Worm (Caenorhabditis elegans) whole organism, L4 larva: Measurements from ENCODE around the gene Y54G2A.13.

ENCODE experiments used
- F26F4.8 ChIP-seq: fragments of 200-800 bp; sonication (Bioruptor generic); conservative IDR thresholded peaks from 2 replicates; pipeline ENCODE4 v1.3.6; 2022; ENCODE audit warnings: missing genetic modification characterization, missing compliant biosample characterization
- F44E2.7 ChIP-seq: fragments of 200-800 bp; sonication (Bioruptor generic); IDR thresholded peaks from 2 replicates; pipeline ENCODE4 v2.1.2; 2022; ENCODE audit warnings: missing genetic modification characterization, missing compliant biosample characterization
- T26A8.4 ChIP-seq: fragments of 200-800 bp; sonication (Bioruptor generic); IDR thresholded peaks from 2 replicates; pipeline ENCODE4 v1.3.6; 2022; ENCODE audit warnings: missing genetic modification characterization, missing compliant biosample characterization
- Y5F2A.4 ChIP-seq: fragments of 200-800 bp; sonication (Bioruptor generic); optimal IDR thresholded peaks from 2 replicates; lab custom pipeline; 2018; ENCODE audit warnings: mild to moderate bottlenecking, missing genetic modification characterization, missing compliant biosample characterization
- Y75B8A.6 ChIP-seq: fragments of 200-800 bp; sonication (Bioruptor generic); IDR thresholded peaks from 2 replicates; pipeline ENCODE4 v1.3.6; 2022; ENCODE audit warnings: missing genetic modification reagents, missing genetic modification characterization, missing compliant biosample characterization
- aha-1 ChIP-seq: fragments of 150-350 bp; peaks from one replicate; lab custom pipeline; 2014; ENCODE audit warnings: missing biosample characterization, missing genetic modification characterization
- ama-1 ChIP-seq: fragments of 150-350 bp; optimal IDR thresholded peaks from 2 replicates; lab custom pipeline; 2014; ENCODE audit warnings: inconsistent platforms, mixed read lengths
- ceh-20 ChIP-seq: fragments of 200-800 bp; sonication (Bioruptor generic); IDR thresholded peaks from 2 replicates; pipeline ENCODE4 v1.3.6; 2022; ENCODE audit warnings: missing genetic modification reagents, missing genetic modification characterization, missing compliant biosample characterization
- ceh-44 ChIP-seq: fragments of 200-800 bp; sonication (Bioruptor generic); IDR thresholded peaks from 2 replicates; pipeline ENCODE4 v1.3.6; 2022; ENCODE audit warnings: missing genetic modification reagents, missing genetic modification characterization, missing compliant biosample characterization
- daf-16 ChIP-seq, 3 experiments: sonication (generic microtip); optimal IDR thresholded peaks; 2 replicates each; lab custom pipeline; 2016 to 2017; ENCODE audit warnings: missing genetic modification characterization in 3 of 3, missing genetic modification reagents in 3 of 3, mild to moderate bottlenecking in 2 of 3, missing compliant biosample characterization in 2 of 3, missing biosample characterization in 1 of 3, moderate library complexity in 1 of 3
- daf-19 ChIP-seq: fragments of 200-800 bp; sonication (Bioruptor generic); conservative IDR thresholded peaks from 2 replicates; pipeline ENCODE4 v1.3.6; 2022; ENCODE audit warnings: missing genetic modification characterization, missing compliant biosample characterization
- dmd-6 ChIP-seq: fragments of 200-800 bp; sonication (Bioruptor generic); IDR thresholded peaks from 2 replicates; pipeline ENCODE4 v1.3.6; 2022; ENCODE audit warnings: missing genetic modification reagents, missing genetic modification characterization, missing compliant biosample characterization
- dmd-8 ChIP-seq: fragments of 200-800 bp; sonication (Bioruptor generic); IDR thresholded peaks from 2 replicates; pipeline ENCODE4 v1.3.6; 2022; ENCODE audit warnings: missing genetic modification characterization, missing compliant biosample characterization
- dmd-9 ChIP-seq: fragments of 200-800 bp; sonication (Bioruptor generic); IDR thresholded peaks from 2 replicates; pipeline ENCODE4 v1.3.6; 2022; ENCODE audit warnings: missing genetic modification reagents, missing genetic modification characterization, missing compliant biosample characterization
- dpl-1 ChIP-seq: fragments of 150-350 bp; optimal IDR thresholded peaks from 2 replicates; lab custom pipeline; 2014; ENCODE audit warnings: missing biosample characterization, missing genetic modification reagents, missing genetic modification characterization
- duxl-1 ChIP-seq: sonication (generic microtip); optimal IDR thresholded peaks from 2 replicates; lab custom pipeline; 2016; ENCODE audit warnings: mild to moderate bottlenecking, missing genetic modification characterization, moderate library complexity, missing compliant biosample characterization; ENCODE audit not compliant: poor library complexity
- egl-27 ChIP-seq: sonication (generic microtip); optimal IDR thresholded peaks from 3 replicates; lab custom pipeline; 2017; ENCODE audit warnings: missing biosample characterization, missing genetic modification reagents, missing genetic modification characterization
- egl-43 ChIP-seq: fragments of 200-800 bp; sonication (Bioruptor generic); IDR thresholded peaks from 2 replicates; pipeline ENCODE4 v1.3.6; 2022; ENCODE audit warnings: missing genetic modification reagents, missing genetic modification characterization, missing compliant biosample characterization
- fos-1 ChIP-seq: fragments of 150-350 bp; optimal IDR thresholded peaks from 2 replicates; lab custom pipeline; 2014; ENCODE audit warnings: missing biosample characterization, missing genetic modification characterization
- gei-8 ChIP-seq: fragments of 200-800 bp; sonication (Bioruptor generic); optimal IDR thresholded peaks from 2 replicates; lab custom pipeline; 2018; ENCODE audit warnings: mild to moderate bottlenecking, missing genetic modification characterization, missing compliant biosample characterization
- hlh-30 ChIP-seq: sonication (generic microtip); optimal IDR thresholded peaks from 2 replicates; lab custom pipeline; 2017; ENCODE audit warnings: antibody characterized with exemption, mild to moderate bottlenecking, missing genetic modification characterization, missing compliant biosample characterization; ENCODE audit not compliant: insufficient read depth
- hmg-1.1 ChIP-seq: fragments of 200-800 bp; sonication (Bioruptor generic); IDR thresholded peaks from 2 replicates; pipeline ENCODE4 v1.3.6; 2022; ENCODE audit warnings: missing genetic modification reagents, missing genetic modification characterization, missing compliant biosample characterization
- lim-7 ChIP-seq: fragments of 200-800 bp; sonication (Bioruptor generic); IDR thresholded peaks from 2 replicates; pipeline ENCODE4 v1.3.6; 2022; ENCODE audit warnings: missing genetic modification characterization, missing compliant biosample characterization
- lin-13 ChIP-seq: fragments of 150-350 bp; optimal IDR thresholded peaks from 2 replicates; lab custom pipeline; 2014; ENCODE audit warnings: missing biosample characterization, missing genetic modification reagents, missing genetic modification characterization
- lin-15B ChIP-seq: fragments of 150-350 bp; sonication (generic microtip); optimal IDR thresholded peaks from 3 replicates; lab custom pipeline; 2014; ENCODE audit warnings: missing biosample characterization, missing genetic modification characterization
- lin-39 ChIP-seq: fragments of 150-350 bp; optimal IDR thresholded peaks from 2 replicates; lab custom pipeline; 2014; ENCODE audit warnings: missing biosample characterization, missing genetic modification reagents, missing genetic modification characterization
- lsy-2 ChIP-seq, 2 experiments: fragments of 150-350 bp in 1 of 2; sonication (generic microtip) in 1 of 2; optimal IDR thresholded peaks; 2 replicates each; lab custom pipeline; 2014 to 2017; ENCODE audit warnings: missing biosample characterization in 2 of 2, missing genetic modification characterization in 2 of 2
- madf-5 ChIP-seq, 2 experiments: fragments of 200-800 bp; sonication (Bioruptor generic); IDR thresholded peaks; 2 replicates each; pipeline ENCODE4 v1.3.6; 2022; ENCODE audit warnings: missing compliant biosample characterization in 2 of 2, missing genetic modification characterization in 2 of 2
- mdt-29 ChIP-seq: fragments of 200-800 bp; sonication (Bioruptor generic); IDR thresholded peaks from 2 replicates; pipeline ENCODE4 v1.3.6; 2022; ENCODE audit warnings: missing genetic modification reagents, missing genetic modification characterization, missing compliant biosample characterization
- mes-2 ChIP-seq: sonication (generic microtip); optimal IDR thresholded peaks from 2 replicates; lab custom pipeline; 2016; ENCODE audit warnings: missing genotype, mild to moderate bottlenecking, missing genetic modification characterization, missing compliant biosample characterization; ENCODE audit not compliant: poor library complexity, severe bottlenecking
- mxl-2 ChIP-seq: fragments of 200-800 bp; sonication (Bioruptor generic); conservative IDR thresholded peaks from 2 replicates; pipeline ENCODE4 v1.3.6; 2022; ENCODE audit warnings: missing genetic modification reagents, missing genetic modification characterization, missing compliant biosample characterization
- mxl-3 ChIP-seq: fragments of 200-800 bp; sonication (Bioruptor generic); optimal IDR thresholded peaks from 2 replicates; lab custom pipeline; 2018; ENCODE audit warnings: mild to moderate bottlenecking, missing genetic modification characterization, missing compliant biosample characterization
- nhr-10 ChIP-seq: fragments of 150-350 bp; optimal IDR thresholded peaks from 2 replicates; lab custom pipeline; 2014; ENCODE audit warnings: missing biosample characterization, missing genetic modification characterization
- nhr-111 ChIP-seq: fragments of 200-800 bp; sonication (Bioruptor generic); optimal IDR thresholded peaks from 2 replicates; lab custom pipeline; 2018; ENCODE audit warnings: mild to moderate bottlenecking, missing genetic modification characterization, missing compliant biosample characterization
- nhr-28 ChIP-seq: fragments of 150-350 bp; optimal IDR thresholded peaks from 2 replicates; lab custom pipeline; 2014; ENCODE audit warnings: missing biosample characterization, missing genetic modification characterization
- nhr-41 ChIP-seq: fragments of 200-800 bp; sonication (Bioruptor generic); IDR thresholded peaks from 2 replicates; pipeline ENCODE4 v1.3.6; 2022; ENCODE audit warnings: missing genetic modification reagents, missing genetic modification characterization, missing compliant biosample characterization
- nhr-76 ChIP-seq: fragments of 150-350 bp; optimal IDR thresholded peaks from 2 replicates; lab custom pipeline; 2014; ENCODE audit warnings: missing biosample characterization, missing genetic modification characterization
- pha-4 ChIP-seq, 2 experiments: fragments of 150-350 bp in 1 of 2; fragments of 200-800 bp in 1 of 2; sonication (Bioruptor generic) in 1 of 2; IDR thresholded peaks in 1 of 2; optimal IDR thresholded peaks in 1 of 2; 2 replicates each; pipeline versions ENCODE4 v1.3.6 to Lab custom; 2014 to 2022; ENCODE audit warnings: missing genetic modification characterization in 2 of 2, missing genetic modification reagents in 2 of 2, missing biosample characterization in 1 of 2, missing compliant biosample characterization in 1 of 2
- spr-3 ChIP-seq: fragments of 200-800 bp; sonication (Bioruptor generic); optimal IDR thresholded peaks from 2 replicates; lab custom pipeline; 2018; ENCODE audit warnings: mild to moderate bottlenecking, missing genetic modification characterization, missing compliant biosample characterization
- tra-1 ChIP-seq: fragments of 200-800 bp; sonication (Bioruptor generic); IDR thresholded peaks from 2 replicates; pipeline ENCODE4 v1.3.6; 2022; ENCODE audit warnings: missing genetic modification reagents, missing genetic modification characterization, missing compliant biosample characterization
- unc-130 ChIP-seq: sonication (generic microtip); optimal IDR thresholded peaks from 2 replicates; lab custom pipeline; 2016; ENCODE audit warnings: missing genetic modification reagents, missing genetic modification characterization, missing compliant biosample characterization
- vab-7 ChIP-seq: fragments of 200-800 bp; sonication (Bioruptor generic); IDR thresholded peaks from 2 replicates; pipeline ENCODE4 v1.3.6; 2022; ENCODE audit warnings: missing genetic modification reagents, missing genetic modification characterization, missing compliant biosample characterization
- zfp-2 ChIP-seq: sonication (generic microtip); optimal IDR thresholded peaks from 2 replicates; lab custom pipeline; 2016; ENCODE audit warnings: mild to moderate bottlenecking, missing genetic modification characterization, missing compliant biosample characterization
- zfp-3 ChIP-seq: fragments of 200-800 bp; sonication (Bioruptor generic); conservative IDR thresholded peaks from 2 replicates; pipeline ENCODE4 v1.3.6; 2022; ENCODE audit warnings: missing genetic modification reagents, missing genetic modification characterization, missing compliant biosample characterization
- zip-11 ChIP-seq: fragments of 200-800 bp; sonication (Bioruptor generic); IDR thresholded peaks from 2 replicates; pipeline ENCODE4 v1.3.6; 2022; ENCODE audit warnings: missing genetic modification characterization, missing compliant biosample characterization
- ztf-7 ChIP-seq: fragments of 150-350 bp; optimal IDR thresholded peaks from 2 replicates; lab custom pipeline; 2014; ENCODE audit warnings: missing biosample characterization, missing genetic modification characterization

Y54G2A.13 gene

DNA sequence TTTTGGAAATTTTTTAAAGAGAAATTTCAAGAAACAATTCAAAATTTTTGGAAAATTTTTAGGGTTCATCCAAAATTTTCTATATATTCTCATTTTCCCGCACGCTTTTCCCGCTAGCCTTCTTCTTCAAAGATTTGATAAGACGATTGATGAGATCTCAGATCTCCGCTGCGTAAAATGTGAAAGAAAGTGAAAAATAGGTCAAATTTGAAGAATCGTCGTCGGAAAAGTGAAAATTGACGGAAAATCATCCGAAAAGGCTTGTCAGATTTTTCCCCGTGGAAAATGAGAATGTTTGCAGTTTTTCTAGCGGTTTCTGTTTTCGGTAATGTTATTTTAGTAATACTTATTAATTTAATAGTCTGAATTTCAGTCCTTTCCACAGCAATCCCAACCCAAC is 10.3 kb downstream of the Y54G2A.13 start, which contains the start of gene Y54G2A.76:
Y54G2A.76 (plus strand) TSS at position 203 of the 400 bp plus-strand sequence.
- TF ChIP-seq dmd-8 (no peak), lsy-2 (tag; optimal IDR thresholded peaks at IDR 0.05; lab: Kevin White, UChicago) (no peak), pha-4 (GFP tag; IDR thresholded peaks at IDR 0.05; lab: Robert Waterston, UW) (no peak), pha-4 (tag; optimal IDR thresholded peaks at IDR 0.05; lab: Kevin White, UChicago) (no peak), vab-7 (GFP tag; lab: Robert Waterston, UW) (no peak), zip-11 (GFP tag; lab: Robert Waterston, UW) (no peak), fos-1 (tag; lab: Kevin White, UChicago) (no peak), F44E2.7 (no peak), nhr-111 (no peak), hmg-1.1 (no peak), lim-7 (GFP tag; lab: Robert Waterston, UW) (no peak), T26A8.4 (GFP tag; lab: Robert Waterston, UW) (no peak), mxl-2 (GFP tag; lab: Robert Waterston, UW) (no peak), mes-2 (tag; lab: Kevin White, UChicago) (no peak), lin-13 (GFP tag; lab: Kevin White, UChicago) (no peak), mdt-29 (no peak)

DNA sequence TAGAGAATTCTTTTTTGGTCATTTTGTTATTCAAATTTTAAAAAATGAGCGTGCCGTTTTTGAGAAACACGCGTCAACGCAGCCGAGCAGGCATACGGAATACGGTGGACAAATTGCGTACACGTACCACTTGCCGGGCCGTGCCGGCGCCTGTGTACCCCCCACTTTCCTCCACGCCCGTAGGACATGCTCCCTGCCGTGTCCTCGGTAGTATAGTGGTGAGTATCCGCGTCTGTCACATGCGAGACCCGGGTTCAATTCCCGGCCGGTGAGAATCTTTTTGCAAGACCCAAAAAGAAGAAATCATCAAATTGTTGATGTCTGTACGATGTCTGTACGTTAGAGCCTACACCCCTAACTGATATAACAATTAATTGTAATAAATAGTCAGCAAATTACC is 11.4 kb downstream of the Y54G2A.13 start:
- no peak for TF ChIP-seq ceh-20 (GFP tag; lab: Robert Waterston, UW)
- TF ChIP-seq pha-4 (GFP tag; IDR thresholded peaks at IDR 0.05; lab: Robert Waterston, UW), result 0 out of 2 replicates have a peak, but pooled peaks have one; percentile 18
- no peak for TF ChIP-seq pha-4 (tag; optimal IDR thresholded peaks at IDR 0.05; lab: Kevin White, UChicago)
- no peak for TF ChIP-seq duxl-1 (tag; lab: Kevin White, UChicago)
- no peak for TF ChIP-seq hmg-1.1
- peak; percentile 3 for TF ChIP-seq unc-130 (GFP tag; lab: Kevin White, UChicago)
- peak; percentile 67; the same call in 1 of the 2 replicates for TF ChIP-seq tra-1
- TF ChIP-seq Y5F2A.4, result no peak
- TF ChIP-seq zip-11 (GFP tag; lab: Robert Waterston, UW), result no peak
- TF ChIP-seq daf-19 (GFP tag; lab: Robert Waterston, UW), result no peak
- TF ChIP-seq zfp-3 (GFP tag; lab: Robert Waterston, UW), result no peak
- TF ChIP-seq nhr-76, result no peak
- no peak for TF ChIP-seq madf-5 (GFP tag; IDR thresholded peaks at IDR 0.05; lab: Robert Waterston, UW)
- TF ChIP-seq mxl-3, result peak; percentile 6
- no peak for TF ChIP-seq nhr-28 (tag; lab: Kevin White, UChicago)
- no peak for TF ChIP-seq egl-27 (tag; lab: Kevin White, UChicago)
- no peak for TF ChIP-seq zfp-2 (tag; lab: Kevin White, UChicago)
- no peak for TF ChIP-seq fos-1 (tag; lab: Kevin White, UChicago)
- peak in 1 of 2 experiments; percentile 5 for TF ChIP-seq daf-16 (GFP tag; optimal IDR thresholded peaks at IDR 0.05; lab: Kevin White, UChicago)
- TF ChIP-seq daf-16 (tag; optimal IDR thresholded peaks at IDR 0.05; lab: Kevin White, UChicago), result peak; percentile 18
- no peak for TF ChIP-seq dpl-1 (GFP tag; lab: Kevin White, UChicago)
- TF ChIP-seq gei-8 (GFP tag; lab: Kevin White, UChicago), result no peak
- TF ChIP-seq aha-1 (tag; lab: Kevin White, UChicago), result no peak
- no peak for TF ChIP-seq egl-43 (GFP tag; lab: Robert Waterston, UW)
- TF ChIP-seq ceh-44 (GFP tag; lab: Robert Waterston, UW), result no peak
- no peak for TF ChIP-seq ama-1 (lab: Kevin White, UChicago)
- no peak for TF ChIP-seq T26A8.4 (GFP tag; lab: Robert Waterston, UW)
- 0 out of 2 replicates have a peak, but pooled peaks have one; percentile 67 for TF ChIP-seq F44E2.7
- TF ChIP-seq mes-2 (tag; lab: Kevin White, UChicago), result peak; percentile 43
- TF ChIP-seq dmd-6 (GFP tag; lab: Robert Waterston, UW), result no peak
- TF ChIP-seq spr-3 (GFP tag; lab: Kevin White, UChicago), result no peak
- TF ChIP-seq nhr-111, result no peak
- no peak for TF ChIP-seq mdt-29
- 0 out of 2 replicates have a peak, but pooled peaks have one; percentile 48 for TF ChIP-seq dmd-9 (GFP tag; lab: Robert Waterston, UW)
- TF ChIP-seq F26F4.8 (GFP tag; lab: Robert Waterston, UW), result 0 out of 2 replicates have a peak, but pooled peaks have one; percentile 55
- no peak for TF ChIP-seq lin-15B (tag; lab: Kevin White, UChicago)
- TF ChIP-seq lin-39 (tag; lab: Kevin White, UChicago), result no peak
- no peak for TF ChIP-seq nhr-41 (GFP tag; lab: Robert Waterston, UW)
- no peak for TF ChIP-seq nhr-10 (tag; lab: Kevin White, UChicago)
- TF ChIP-seq Y75B8A.6 (GFP tag; lab: Robert Waterston, UW), result no peak
- TF ChIP-seq ztf-7 (tag; lab: Kevin White, UChicago), result no peak
- TF ChIP-seq lin-13 (GFP tag; lab: Kevin White, UChicago), result no peak
- TF ChIP-seq dmd-8, result 0 out of 2 replicates have a peak, but pooled peaks have one; percentile 53
- TF ChIP-seq hlh-30 (tag; lab: Kevin White, UChicago), result peak; percentile 46
